Fruit fly (Drosophila melanogaster): Measurements from ENCODE around the gene croc.

The croc gene

dm6 chr3L:21450486-21450885 lies 25.8 kb downstream of the croc start:
- TF ChIP-seq CG12605 (GFP tag; IDR thresholded peaks at IDR 0.05) (no peak), EcR (GFP tag; optimal IDR thresholded peaks at IDR 0.05) (no peak), CG4496 (GFP tag; IDR thresholded peaks at IDR 0.05) (no peak), CG13204 (GFP tag; optimal IDR thresholded peaks at IDR 0.05) (no peak), CG34367 (tag; optimal IDR thresholded peaks at IDR 0.05) (no peak), rn (GFP tag; IDR thresholded peaks at IDR 0.05) (no peak), Pif1A (GFP tag; optimal IDR thresholded peaks at IDR 0.05) (no peak), CG32121 (GFP tag; IDR thresholded peaks at IDR 0.05) (no peak), CG10348 (GFP tag; IDR thresholded peaks at IDR 0.05) (no peak), Pif1B (GFP tag; optimal IDR thresholded peaks at IDR 0.05) (no peak), CG9948 (tag; optimal IDR thresholded peaks at IDR 0.05) (no peak), CG8301 (tag; optimal IDR thresholded peaks at IDR 0.05) (no peak), gl (tag; optimal IDR thresholded peaks at IDR 0.05) (no peak)

- TF ChIP-seq Ets98B (GFP tag; IDR thresholded peaks at IDR 0.05) (no peak), CG9948 (tag; optimal IDR thresholded peaks at IDR 0.05) (no peak), CG4496 (GFP tag; IDR thresholded peaks at IDR 0.05) (no peak), CG8159 (tag; optimal IDR thresholded peaks at IDR 0.05) (no peak), fd96Ca (GFP tag; IDR thresholded peaks at IDR 0.05) (no peak), CG8301 (tag; optimal IDR thresholded peaks at IDR 0.05) (no peak), gl (tag; optimal IDR thresholded peaks at IDR 0.05) (no peak), Pif1A (GFP tag; optimal IDR thresholded peaks at IDR 0.05) (no peak), CG32121 (GFP tag; IDR thresholded peaks at IDR 0.05) (no peak), CG14655 (GFP tag; optimal IDR thresholded peaks at IDR 0.05) (no peak), EcR (GFP tag; optimal IDR thresholded peaks at IDR 0.05) (no peak), Pif1B (GFP tag; optimal IDR thresholded peaks at IDR 0.05) (no peak)
These were observed 26.9 kb downstream of the croc start for dm6 chr3L:21449336-21449735.

- TF ChIP-seq Ets98B (GFP tag; IDR thresholded peaks at IDR 0.05) (no peak), CG32121 (GFP tag; IDR thresholded peaks at IDR 0.05) (no peak), CG4496 (GFP tag; IDR thresholded peaks at IDR 0.05) (no peak; the same call in 2 of the 3 replicates), CG13204 (GFP tag; optimal IDR thresholded peaks at IDR 0.05) (no peak), CG15710 (tag; optimal IDR thresholded peaks at IDR 0.05) (no peak), CG8301 (tag; optimal IDR thresholded peaks at IDR 0.05) (no peak), Snoo (tag; optimal IDR thresholded peaks at IDR 0.05) (no peak), fd96Ca (GFP tag; IDR thresholded peaks at IDR 0.05) (no peak), D1 (tag; optimal IDR thresholded peaks at IDR 0.05) (no peak), CG17806 (tag; optimal IDR thresholded peaks at IDR 0.05) (no peak), CG10348 (GFP tag; IDR thresholded peaks at IDR 0.05) (no peak), Pif1A (GFP tag; optimal IDR thresholded peaks at IDR 0.05) (no peak), gl (tag; optimal IDR thresholded peaks at IDR 0.05) (no peak), CG34367 (tag; optimal IDR thresholded peaks at IDR 0.05) (no peak)
These were observed 30.6 kb downstream of the croc start, which contains the start of gene Syx7 for dm6 chr3L:21445704-21446103. Gene Syx7, plus strand, starts transcription at chr3L:21445834.

dm6 chr3L:21444719-21445118 lies 31.6 kb downstream of the croc start, which contains the start of gene Alp1:
Gene Alp1, minus strand, starts transcription at chr3L:21444819.
- TF ChIP-seq CG32121 (GFP tag; IDR thresholded peaks at IDR 0.05) (no peak), CG4496 (GFP tag; IDR thresholded peaks at IDR 0.05) (no peak), CG15710 (tag; optimal IDR thresholded peaks at IDR 0.05) (no peak), CG17806 (tag; optimal IDR thresholded peaks at IDR 0.05) (no peak), CG10348 (GFP tag; IDR thresholded peaks at IDR 0.05) (no peak)

- no peak for TF ChIP-seq Pif1B (GFP tag; optimal IDR thresholded peaks at IDR 0.05)
- TF ChIP-seq CG4496 (GFP tag; IDR thresholded peaks at IDR 0.05), result no peak
- TF ChIP-seq CG17806 (tag; optimal IDR thresholded peaks at IDR 0.05), result no peak
- no peak for TF ChIP-seq Pif1A (GFP tag; optimal IDR thresholded peaks at IDR 0.05)
- no peak for TF ChIP-seq Snoo (tag; optimal IDR thresholded peaks at IDR 0.05)
- no peak for TF ChIP-seq fd96Ca (GFP tag; IDR thresholded peaks at IDR 0.05)
- no peak for TF ChIP-seq CG9948 (tag; optimal IDR thresholded peaks at IDR 0.05)
- no peak for TF ChIP-seq gl (tag; optimal IDR thresholded peaks at IDR 0.05)
- no peak for TF ChIP-seq CG12605 (GFP tag; IDR thresholded peaks at IDR 0.05)
- TF ChIP-seq Ets98B (GFP tag; IDR thresholded peaks at IDR 0.05), result no peak
- no peak for TF ChIP-seq CG13204 (GFP tag; optimal IDR thresholded peaks at IDR 0.05)
- TF ChIP-seq rn (GFP tag; IDR thresholded peaks at IDR 0.05), result no peak
- TF ChIP-seq CG8159 (tag; optimal IDR thresholded peaks at IDR 0.05), result no peak
- TF ChIP-seq CG34367 (tag; optimal IDR thresholded peaks at IDR 0.05), result no peak
- TF ChIP-seq CG8301 (tag; optimal IDR thresholded peaks at IDR 0.05), result no peak
- TF ChIP-seq EcR (GFP tag; optimal IDR thresholded peaks at IDR 0.05), result no peak
- no peak for TF ChIP-seq CG10348 (GFP tag; IDR thresholded peaks at IDR 0.05)
- TF ChIP-seq CG14655 (GFP tag; optimal IDR thresholded peaks at IDR 0.05), result no peak
These were observed 35.0 kb downstream of the croc start, which contains the start of gene CG5664 for dm6 chr3L:21441216-21441813. Gene CG5664, minus strand, starts transcription at chr3L:21441363.

- TF ChIP-seq CG34367 (tag; optimal IDR thresholded peaks at IDR 0.05), result no peak
- TF ChIP-seq CG10348 (GFP tag; IDR thresholded peaks at IDR 0.05), result no peak
- TF ChIP-seq CG14655 (GFP tag; optimal IDR thresholded peaks at IDR 0.05), result no peak
- no peak for TF ChIP-seq Snoo (tag; optimal IDR thresholded peaks at IDR 0.05)
These were observed 40.2 kb downstream of the croc start for dm6 chr3L:21436089-21436488.

All from whole organism, pupa.